Fruit fly (Drosophila melanogaster) S2 (cell line): ENCODE data around the gene CG34269.

Experiments
- CG8478 ChIP-seq: fragments of >200 bp; optimal IDR thresholded peaks from 2 replicates; lab custom pipeline; 2018
- CTCF ChIP-seq, 2 experiments: fragments of >200 bp; optimal IDR thresholded peaks; 2 replicates each; lab custom pipeline; 2018

- TF ChIP-seq CG8478 (lab: Kevin White, UChicago) (no peak), CTCF (optimal IDR thresholded peaks at IDR 0.05; lab: Kevin White, UChicago) (no peak)
These were observed 29.2 kb downstream of the CG34269 start for dm6 chr3L:557294-557693.
